Fruit fly (Drosophila melanogaster) whole organism, embryonic: ENCODE data around the gene CG16789.

Experiments
- CG10209 ChIP-seq: fragments of 200-800 bp; sonication (Bioruptor generic); optimal IDR thresholded peaks from 3 replicates; lab custom pipeline; 2017; ENCODE audit warnings: missing biosample characterization, mild to moderate bottlenecking, missing genetic modification characterization, missing genetic modification reagents
- CG10979 ChIP-seq: fragments of 200-800 bp; sonication (Bioruptor generic); optimal IDR thresholded peaks from 2 replicates; lab custom pipeline; 2018; ENCODE audit warnings: missing biosample characterization, mild to moderate bottlenecking, missing genetic modification characterization, moderate library complexity
- CG11398 ChIP-seq: fragments of 200-800 bp; sonication (Bioruptor generic); optimal IDR thresholded peaks from 2 replicates; lab custom pipeline; 2016; ENCODE audit warnings: missing biosample characterization, missing genetic modification characterization
- CG11695 ChIP-seq: fragments of 200-800 bp; sonication (Bioruptor generic); IDR thresholded peaks from 3 replicates; pipeline ENCODE4 v1.3.6; 2022; ENCODE audit warnings: missing biosample characterization, missing genetic modification characterization
- CG12236 ChIP-seq: fragments of 200-800 bp; sonication (Bioruptor generic); optimal IDR thresholded peaks from 2 replicates; lab custom pipeline; 2016; ENCODE audit warnings: missing biosample characterization, missing genetic modification characterization
- CG14710 ChIP-seq: fragments of 200-800 bp; sonication (Bioruptor generic); optimal IDR thresholded peaks from 3 replicates; lab custom pipeline; 2019; ENCODE audit warnings: missing biosample characterization, mild to moderate bottlenecking, missing genetic modification characterization, moderate library complexity
- CG17568 ChIP-seq: fragments of 200-800 bp; sonication (Bioruptor generic); optimal IDR thresholded peaks from 2 replicates; lab custom pipeline; 2018; ENCODE audit warnings: missing biosample characterization, mild to moderate bottlenecking, missing genetic modification characterization, moderate library complexity
- CG32532 ChIP-seq: fragments of 200-800 bp; sonication (Bioruptor generic); IDR thresholded peaks from 2 replicates; pipeline ENCODE4 v1.3.6; 2022; ENCODE audit warnings: missing biosample characterization, missing genetic modification characterization
- CG33213 ChIP-seq: fragments of 200-800 bp; sonication (Bioruptor generic); optimal IDR thresholded peaks from 3 replicates; lab custom pipeline; 2016; ENCODE audit warnings: missing biosample characterization, missing genetic modification characterization
- CG42726 ChIP-seq: fragments of 200-800 bp; sonication (Bioruptor generic); IDR thresholded peaks from 2 replicates; pipeline ENCODE4 v1.3.6; 2022; ENCODE audit warnings: missing biosample characterization, missing genetic modification characterization; ENCODE audit not compliant: partially characterized antibody
- CG4360 ChIP-seq: fragments of 200-800 bp; sonication (Bioruptor generic); IDR thresholded peaks from 2 replicates; pipeline ENCODE4 v1.3.6; 2022; ENCODE audit warnings: missing biosample characterization, missing genetic modification characterization
- CG4707 ChIP-seq: fragments of 200-800 bp; sonication (Bioruptor generic); optimal IDR thresholded peaks from 2 replicates; lab custom pipeline; 2018; ENCODE audit warnings: missing biosample characterization, mild to moderate bottlenecking, missing genetic modification characterization, moderate library complexity
- CG6791 ChIP-seq: fragments of 200-800 bp; sonication (Bioruptor generic); IDR thresholded peaks from 3 replicates; pipeline ENCODE4 v1.3.6; 2022; ENCODE audit warnings: missing biosample characterization, missing genetic modification characterization; ENCODE audit not compliant: partially characterized antibody
- CG8388 ChIP-seq: fragments of 200-800 bp; sonication (Bioruptor generic); optimal IDR thresholded peaks from 2 replicates; lab custom pipeline; 2019; ENCODE audit warnings: missing biosample characterization, mild to moderate bottlenecking, missing genetic modification characterization, moderate library complexity
- CG9215 ChIP-seq: fragments of 200-800 bp; sonication (Bioruptor generic); IDR thresholded peaks from 2 replicates; pipeline ENCODE4 v1.3.6; 2022; ENCODE audit warnings: missing biosample characterization, missing genetic modification characterization
- CHES-1-like ChIP-seq: fragments of 200-800 bp; sonication (Bioruptor generic); optimal IDR thresholded peaks from 2 replicates; lab custom pipeline; 2016; ENCODE audit warnings: missing biosample characterization, missing genetic modification characterization
- Dip2 ChIP-seq: fragments of 200-800 bp; sonication (Bioruptor generic); IDR thresholded peaks from 2 replicates; pipeline ENCODE4 v1.3.6; 2022; ENCODE audit warnings: missing biosample characterization, missing genetic modification characterization
- Dip3 ChIP-seq: fragments of 200-800 bp; sonication (Bioruptor generic); optimal IDR thresholded peaks from 3 replicates; lab custom pipeline; 2016; ENCODE audit warnings: missing biosample characterization, missing genetic modification characterization
- Hsf ChIP-seq: fragments of 200-800 bp; sonication (Bioruptor generic); optimal IDR thresholded peaks from 3 replicates; lab custom pipeline; 2016; ENCODE audit warnings: missing biosample characterization, missing genetic modification characterization
- Lhr ChIP-seq: fragments of 200-800 bp; sonication (Bioruptor generic); optimal IDR thresholded peaks from 3 replicates; lab custom pipeline; 2017; ENCODE audit warnings: mild to moderate bottlenecking, missing biosample characterization, missing genetic modification reagents, missing genetic modification characterization
- Max ChIP-seq: fragments of 200-800 bp; sonication (Bioruptor generic); optimal IDR thresholded peaks from 2 replicates; lab custom pipeline; 2016; ENCODE audit warnings: missing biosample characterization, mild to moderate bottlenecking, missing genetic modification characterization
- NC2β ChIP-seq: fragments of 200-800 bp; sonication (Bioruptor generic); optimal IDR thresholded peaks from 2 replicates; lab custom pipeline; 2016; ENCODE audit warnings: missing biosample characterization, missing genetic modification characterization
- NFAT ChIP-seq: fragments of 200-800 bp; sonication (Bioruptor generic); IDR thresholded peaks from 2 replicates; pipeline ENCODE4 v1.3.6; 2022; ENCODE audit warnings: missing biosample characterization, missing genetic modification characterization
- Neu2 ChIP-seq: fragments of 200-800 bp; sonication (Bioruptor generic); optimal IDR thresholded peaks from 3 replicates; lab custom pipeline; 2016; ENCODE audit warnings: missing biosample characterization, missing genetic modification characterization, borderline replicate concordance
- Nf-YB ChIP-seq: fragments of 200-800 bp; sonication (Bioruptor generic); optimal IDR thresholded peaks from 3 replicates; lab custom pipeline; 2019; ENCODE audit warnings: missing biosample characterization, mild to moderate bottlenecking, missing genetic modification characterization, moderate library complexity
- Ravus ChIP-seq: fragments of 200-800 bp; sonication (Bioruptor generic); IDR thresholded peaks from 2 replicates; pipeline ENCODE4 v1.3.6; 2022; ENCODE audit warnings: missing biosample characterization, missing genetic modification characterization
- Scr ChIP-seq: fragments of 200-800 bp; sonication (Bioruptor generic); IDR thresholded peaks from 2 replicates; pipeline ENCODE4 v1.3.6; 2022; ENCODE audit warnings: missing biosample characterization, missing genetic modification characterization; ENCODE audit not compliant: partially characterized antibody
- Six4 ChIP-seq: fragments of 200-800 bp; sonication (Bioruptor generic); optimal IDR thresholded peaks from 2 replicates; lab custom pipeline; 2016; ENCODE audit warnings: missing biosample characterization, missing genetic modification characterization
- Sox102F ChIP-seq: fragments of 200-800 bp; sonication (Bioruptor generic); optimal IDR thresholded peaks from 2 replicates; lab custom pipeline; 2018; ENCODE audit warnings: missing biosample characterization, mild to moderate bottlenecking, missing genetic modification characterization, moderate library complexity
- Ssrp ChIP-seq: fragments of 200-800 bp; sonication (Bioruptor generic); optimal IDR thresholded peaks from 2 replicates; lab custom pipeline; 2018; ENCODE audit warnings: missing biosample characterization, mild to moderate bottlenecking, missing genetic modification characterization, moderate library complexity
- cad ChIP-seq: fragments of >200 bp; optimal IDR thresholded peaks from 2 replicates; lab custom pipeline; 2017; ENCODE audit warnings: missing biosample characterization, missing genetic modification characterization
- caup ChIP-seq: fragments of 200-800 bp; sonication (Bioruptor generic); optimal IDR thresholded peaks from 3 replicates; lab custom pipeline; 2017; ENCODE audit warnings: missing biosample characterization, mild to moderate bottlenecking, missing genetic modification characterization, moderate library complexity; ENCODE audit not compliant: severe bottlenecking
- crc ChIP-seq: fragments of 200-800 bp; sonication (Bioruptor generic); optimal IDR thresholded peaks from 2 replicates; lab custom pipeline; 2016; ENCODE audit warnings: missing biosample characterization, missing genetic modification characterization
- dan ChIP-seq: fragments of 200-800 bp; sonication (Bioruptor generic); IDR thresholded peaks from 2 replicates; pipeline ENCODE4 v1.3.6; 2022; ENCODE audit warnings: missing biosample characterization, missing genetic modification characterization
- dimm ChIP-seq: fragments of 200-800 bp; sonication (Bioruptor generic); IDR thresholded peaks from 2 replicates; pipeline ENCODE4 v1.3.6; 2022; ENCODE audit warnings: missing biosample characterization, missing genetic modification characterization
- eve ChIP-seq, 2 experiments: fragments of >200 bp; optimal IDR thresholded peaks; 2 replicates each; lab custom pipeline; 2017; ENCODE audit warnings: missing biosample characterization in 2 of 2, missing genetic modification characterization in 2 of 2
- fd3F ChIP-seq: fragments of 200-800 bp; sonication (Bioruptor generic); optimal IDR thresholded peaks from 2 replicates; lab custom pipeline; 2018; ENCODE audit warnings: missing biosample characterization, mild to moderate bottlenecking, missing genetic modification characterization, moderate library complexity
- fd64A ChIP-seq: fragments of 200-800 bp; sonication (Bioruptor generic); optimal IDR thresholded peaks from 3 replicates; lab custom pipeline; 2018; ENCODE audit warnings: missing biosample characterization, mild to moderate bottlenecking, missing genetic modification characterization
- maf-S ChIP-seq: fragments of 200-800 bp; sonication (Bioruptor generic); optimal IDR thresholded peaks from 2 replicates; lab custom pipeline; 2016; ENCODE audit warnings: missing biosample characterization, missing genetic modification characterization
- nerfin-2 ChIP-seq: fragments of 200-800 bp; sonication (Bioruptor generic); IDR thresholded peaks from 2 replicates; pipeline ENCODE4 v1.3.6; 2022; ENCODE audit warnings: missing biosample characterization, missing genetic modification characterization; ENCODE audit not compliant: partially characterized antibody
- odd ChIP-seq: fragments of 200-800 bp; sonication (Bioruptor generic); optimal IDR thresholded peaks from 2 replicates; lab custom pipeline; 2017; ENCODE audit warnings: missing biosample characterization, mild to moderate bottlenecking, missing genetic modification characterization
- otp ChIP-seq: fragments of 200-800 bp; sonication (Bioruptor generic); IDR thresholded peaks from 3 replicates; pipeline ENCODE4, ENCODE4 v1.3.6; 2022; ENCODE audit warnings: missing biosample characterization, missing genetic modification characterization
- phol ChIP-seq: fragments of 200-800 bp; sonication (Bioruptor generic); optimal IDR thresholded peaks from 3 replicates; lab custom pipeline; 2018; ENCODE audit warnings: missing biosample characterization, mild to moderate bottlenecking, missing genetic modification characterization, moderate library complexity
- pum ChIP-seq: fragments of 200-800 bp; sonication (Bioruptor generic); optimal IDR thresholded peaks from 2 replicates; lab custom pipeline; 2016; ENCODE audit warnings: missing biosample characterization, missing genetic modification characterization
- so ChIP-seq: fragments of 200-800 bp; sonication (Bioruptor generic); IDR thresholded peaks from 3 replicates; pipeline ENCODE4 v1.3.6; 2022; ENCODE audit warnings: missing biosample characterization, missing genetic modification characterization
- sob ChIP-seq: fragments of 200-800 bp; sonication (Bioruptor generic); IDR thresholded peaks from 2 replicates; pipeline ENCODE4 v1.3.6; 2022; ENCODE audit warnings: missing biosample characterization, missing genetic modification characterization
- ssp ChIP-seq: fragments of 200-800 bp; sonication (Bioruptor generic); IDR thresholded peaks from 2 replicates; pipeline ENCODE4 v1.3.6; 2022; ENCODE audit warnings: missing biosample characterization, missing genetic modification characterization
- tin ChIP-seq: fragments of 200-800 bp; sonication (Bioruptor generic); optimal IDR thresholded peaks from 3 replicates; lab custom pipeline; 2016; ENCODE audit warnings: missing biosample characterization, missing genetic modification characterization
- tup ChIP-seq: fragments of 200-800 bp; sonication (Bioruptor generic); optimal IDR thresholded peaks from 2 replicates; lab custom pipeline; 2016; ENCODE audit warnings: missing biosample characterization, mild to moderate bottlenecking, missing genetic modification characterization, moderate library complexity
- unc-4 ChIP-seq: fragments of 200-800 bp; sonication (Bioruptor generic); IDR thresholded peaks from 2 replicates; pipeline ENCODE4 v1.3.6; 2022; ENCODE audit warnings: missing biosample characterization, missing genetic modification characterization; ENCODE audit not compliant: partially characterized antibody

Gene CG16789

DNA sequence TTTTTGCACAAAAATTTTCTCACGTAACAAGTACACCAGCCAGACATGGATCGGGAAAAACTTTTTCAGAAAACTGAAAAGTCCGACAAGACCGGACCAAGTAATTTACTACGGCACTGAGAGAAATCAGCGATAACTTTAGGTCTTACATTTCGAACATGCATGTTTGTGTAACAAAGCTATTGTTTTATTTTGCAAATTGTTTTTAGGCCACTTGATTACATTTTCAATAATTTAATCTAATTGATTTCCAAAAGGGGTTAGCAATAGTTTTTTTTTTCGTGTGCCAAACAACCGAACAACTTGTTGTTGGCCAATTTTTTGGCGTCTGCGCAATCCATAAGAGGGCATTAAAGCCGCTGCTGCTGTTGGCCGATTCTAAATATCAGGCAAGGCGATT, 47.1 kb downstream of the CG16789 start (continued):
- TF ChIP-seq unc-4 (GFP tag; lab: Robert Waterston, UW): no peak
- no peak for TF ChIP-seq Dip2 (GFP tag; lab: Robert Waterston, UW)
- TF ChIP-seq CG32532: peak; percentile 45; the same call in 1 of the 2 replicates
- TF ChIP-seq maf-S (GFP tag; lab: Kevin White, UChicago): peak; percentile 33
- TF ChIP-seq caup (GFP tag; lab: Kevin White, UChicago): peak; percentile 62
- TF ChIP-seq CG33213 (GFP tag; lab: Kevin White, UChicago): peak; percentile 26
- TF ChIP-seq CG4707: no peak
- TF ChIP-seq Dip3 (GFP tag; lab: Kevin White, UChicago): peak; percentile 31
- peak; percentile 44 for TF ChIP-seq tin (GFP tag; lab: Kevin White, UChicago)
- TF ChIP-seq dan (GFP tag; lab: Robert Waterston, UW): no peak
- TF ChIP-seq sob: peak; percentile 55
- no peak for TF ChIP-seq CG11398
- peak; percentile 32 for TF ChIP-seq CG8388 (GFP tag; lab: Kevin White, UChicago)
- no peak for TF ChIP-seq CG4360 (GFP tag; lab: Robert Waterston, UW)
- peak; percentile 59 for TF ChIP-seq phol
- peak; percentile 46 for TF ChIP-seq Max (GFP tag; lab: Kevin White, UChicago)
- no peak for TF ChIP-seq CG6791 (GFP tag; lab: Robert Waterston, UW)
- peak; percentile 14 for TF ChIP-seq NC2β (GFP tag; lab: Kevin White, UChicago)
- TF ChIP-seq CG17568 (GFP tag; lab: Kevin White, UChicago): no peak
- TF ChIP-seq nerfin-2 (GFP tag; lab: Robert Waterston, UW): no peak
- peak; percentile 12 for TF ChIP-seq CG14710 (tag; lab: Kevin White, UChicago)
- peak; percentile 40 for TF ChIP-seq fd3F
- no peak for TF ChIP-seq fd64A (GFP tag; lab: Kevin White, UChicago)
- TF ChIP-seq Sox102F (GFP tag; lab: Kevin White, UChicago): peak; percentile 82
- peak; percentile 16 for TF ChIP-seq Ssrp
- TF ChIP-seq Scr (GFP tag; lab: Robert Waterston, UW): no peak
- TF ChIP-seq odd (GFP tag; lab: Kevin White, UChicago): no peak
- peak; percentile 49 for TF ChIP-seq CG10209 (GFP tag; lab: Kevin White, UChicago)
- TF ChIP-seq Hsf (GFP tag; lab: Kevin White, UChicago): peak; percentile 56
- no peak for TF ChIP-seq cad (GFP tag; lab: Kevin White, UChicago)
- peak; percentile 37 for TF ChIP-seq Six4
- peak; percentile 64; the same call in 2 of the 3 replicates for TF ChIP-seq otp
- TF ChIP-seq crc (GFP tag; lab: Kevin White, UChicago): no peak
- peak; percentile 57 for TF ChIP-seq CG10979 (tag; lab: Kevin White, UChicago)
- no peak for TF ChIP-seq Lhr (GFP tag; lab: Kevin White, UChicago)
- TF ChIP-seq Neu2 (GFP tag; lab: Kevin White, UChicago): no peak
- TF ChIP-seq NFAT: no peak
- TF ChIP-seq Ravus (GFP tag; lab: Robert Waterston, UW): peak; percentile 37; the same call in 1 of the 2 replicates
- TF ChIP-seq CG11695 (GFP tag; lab: Robert Waterston, UW): no peak
- TF ChIP-seq ssp (GFP tag; lab: Robert Waterston, UW): peak; percentile 54
- TF ChIP-seq dimm (GFP tag; lab: Robert Waterston, UW): 0 out of 2 replicates have a peak, but pooled peaks have one; percentile 13
- TF ChIP-seq CG9215 (GFP tag; lab: Robert Waterston, UW): peak; percentile 32; the same call in 1 of the 2 replicates
- peak in 1 of 2 experiments; percentile 56 for TF ChIP-seq eve (GFP tag; optimal IDR thresholded peaks at IDR 0.05; lab: Kevin White, UChicago)
- peak; percentile 3 for TF ChIP-seq tup
- 0 out of 3 replicates have a peak, but pooled peaks have one; percentile 51 for TF ChIP-seq so (GFP tag; lab: Robert Waterston, UW)
- peak; percentile 9 for TF ChIP-seq Nf-YB (GFP tag; lab: Kevin White, UChicago)
- TF ChIP-seq CG12236 (GFP tag; lab: Kevin White, UChicago): peak; percentile 39
- peak; percentile 45 for TF ChIP-seq pum
- TF ChIP-seq CG42726 (GFP tag; lab: Robert Waterston, UW): no peak
- peak; percentile 27 for TF ChIP-seq CHES-1-like (GFP tag; lab: Kevin White, UChicago)
